Worm (Caenorhabditis elegans): Measurements from ENCODE around the gene K09C4.9.
A peak's percentile ranks its signal among the peaks of the same experiment; 100 is the strongest.

The K09C4.9 gene

DNA sequence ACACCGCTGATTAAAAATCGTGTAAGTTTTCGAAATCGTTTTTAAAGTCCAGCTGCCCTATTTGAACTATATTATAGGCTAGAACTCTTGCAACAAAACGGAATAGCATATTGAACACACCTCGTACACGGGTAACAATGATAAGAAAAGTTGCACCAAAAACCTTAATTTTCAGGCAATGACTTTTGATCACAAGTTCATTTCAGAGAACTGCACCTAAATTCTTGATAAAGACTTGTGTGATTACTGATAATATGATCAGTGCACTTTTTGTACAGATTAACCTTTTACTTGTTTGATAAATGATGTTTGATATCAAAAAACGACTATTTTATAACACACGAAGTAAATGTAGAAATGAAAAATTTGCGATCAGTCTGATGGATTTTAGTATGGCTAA is 26.2 kb upstream of the K09C4.9 start:
- TF ChIP-seq mdl-1 (tag; optimal IDR thresholded peaks at IDR 0.05) (peak in 1 of 2 experiments; percentile 0), cey-2 (tag; optimal IDR thresholded peaks at IDR 0.05; ENCODE audit: borderline replicate concordance, insufficient read depth) (no peak), egl-43 (GFP tag; IDR thresholded peaks at IDR 0.05) (no peak), dmd-8 (GFP tag; IDR thresholded peaks at IDR 0.05) (no peak), lin-1 (GFP tag; IDR thresholded peaks at IDR 0.05) (no peak), ceh-44 (GFP tag; IDR thresholded peaks at IDR 0.05) (no peak), nhr-48 (tag; optimal IDR thresholded peaks at IDR 0.05) (peak; percentile 39), ZK337.2 (GFP tag; IDR thresholded peaks at IDR 0.05) (no peak), Y5F2A.4 (GFP tag; optimal IDR thresholded peaks at IDR 0.05) (no peak), T26A8.4 (GFP tag; IDR thresholded peaks at IDR 0.05) (no peak), unc-130 (GFP tag; optimal IDR thresholded peaks at IDR 0.05) (no peak), lin-13 (GFP tag; optimal IDR thresholded peaks at IDR 0.05) (no peak), ceh-28 (tag; optimal IDR thresholded peaks at IDR 0.05) (no peak), arid-1 (GFP tag; conservative IDR thresholded peaks at IDR 0.05) (no peak), skn-1 (tag; optimal IDR thresholded peaks at IDR 0.05) (no peak), Y75B8A.6 (GFP tag; IDR thresholded peaks at IDR 0.05) (no peak), mes-2 (tag; optimal IDR thresholded peaks at IDR 0.05; ENCODE audit: poor library complexity, severe bottlenecking) (no peak), mdt-29 (GFP tag; IDR thresholded peaks at IDR 0.05) (no peak), pqm-1 (tag; optimal IDR thresholded peaks at IDR 0.05) (peak; percentile 61), hlh-11 (tag; optimal IDR thresholded peaks at IDR 0.05) (peak; percentile 58), Y48G9A.11 (GFP tag; IDR thresholded peaks at IDR 0.05) (no peak), aly-2 (tag; optimal IDR thresholded peaks at IDR 0.05) (no peak), nhr-41 (GFP tag; IDR thresholded peaks at IDR 0.05) (no peak), nhr-102 (tag; optimal IDR thresholded peaks at IDR 0.05) (no peak), sdz-12 (GFP tag; optimal IDR thresholded peaks at IDR 0.05) (no peak), lim-7 (GFP tag; IDR thresholded peaks at IDR 0.05) (no peak), dmd-9 (GFP tag; IDR thresholded peaks at IDR 0.05) (no peak), F26F4.8 (GFP tag; conservative IDR thresholded peaks at IDR 0.05) (no peak), ama-1 (optimal IDR thresholded peaks at IDR 0.05) (no peak), ceh-62 (tag; optimal IDR thresholded peaks at IDR 0.05) (no peak), nhr-76 (tag; optimal IDR thresholded peaks at IDR 0.05) (no peak), aha-1 (tag) (peak; percentile 71), nhr-10 (tag; optimal IDR thresholded peaks at IDR 0.05) (no peak), ceh-20 (GFP tag; IDR thresholded peaks at IDR 0.05) (no peak), hlh-30 (tag; optimal IDR thresholded peaks at IDR 0.05; ENCODE audit: insufficient read depth) (peak; percentile 18), spr-3 (GFP tag; optimal IDR thresholded peaks at IDR 0.05) (no peak), dmd-6 (GFP tag; IDR thresholded peaks at IDR 0.05) (peak; percentile 96), rbr-2 (tag; optimal IDR thresholded peaks at IDR 0.05) (no peak), unc-62 (GFP tag; optimal IDR thresholded peaks at IDR 0.05 in 1 of 2) (peak in 1 of 2 experiments; percentile 78), unc-62 (tag; optimal IDR thresholded peaks at IDR 0.05) (no peak), lin-38 (GFP tag; IDR thresholded peaks at IDR 0.05) (no peak), mep-1 (tag; optimal IDR thresholded peaks at IDR 0.05) (no peak), zag-1 (tag; optimal IDR thresholded peaks at IDR 0.05) (no peak), lin-15B (tag; optimal IDR thresholded peaks at IDR 0.05) (no peak), unc-39 (tag; optimal IDR thresholded peaks at IDR 0.05) (no peak), php-3 (GFP tag; IDR thresholded peaks at IDR 0.05) (no peak), madf-9 (GFP tag; conservative IDR thresholded peaks at IDR 0.05) (no peak), nhr-77 (tag; optimal IDR thresholded peaks at IDR 0.05) (peak; percentile 69), nhr-25 (tag; optimal IDR thresholded peaks at IDR 0.05; ENCODE audit: borderline replicate concordance, insufficient read depth) (no peak), egl-27 (tag; optimal IDR thresholded peaks at IDR 0.05) (no peak), T20F7.1 (GFP tag; optimal IDR thresholded peaks at IDR 0.05) (no peak), F37D6.2 (tag; optimal IDR thresholded peaks at IDR 0.05) (no peak), ctbp-1 (GFP tag; IDR thresholded peaks at IDR 0.05) (no peak)
